Fruit fly (Drosophila melanogaster) whole organism, prepupa: ENCODE data around the gene CG34316.

Experiments used
- Blimp-1 ChIP-seq: fragments of 200-800 bp; sonication (Bioruptor generic); optimal IDR thresholded peaks from 3 replicates; lab custom pipeline; 2017; ENCODE audit warnings: missing biosample characterization, missing genetic modification characterization, mild to moderate bottlenecking, moderate library complexity, missing genetic modification reagents
- CG10669 ChIP-seq: fragments of 200-800 bp; sonication (Bioruptor generic); optimal IDR thresholded peaks from 3 replicates; lab custom pipeline; 2018; ENCODE audit warnings: missing biosample characterization, mild to moderate bottlenecking, missing genetic modification characterization, moderate library complexity
- CG11294 ChIP-seq: fragments of 200-800 bp; sonication (Bioruptor generic); IDR thresholded peaks from 2 replicates; pipeline ENCODE4 v1.3.6; 2022; ENCODE audit warnings: missing biosample characterization, missing genetic modification characterization
- CG11762 ChIP-seq: fragments of 200-800 bp; sonication (Bioruptor generic); optimal IDR thresholded peaks from 3 replicates; lab custom pipeline; 2016; ENCODE audit warnings: missing biosample characterization, missing genetic modification characterization; ENCODE audit not compliant: insufficient read depth
- CG11902 ChIP-seq: fragments of 200-800 bp; sonication (Bioruptor generic); optimal IDR thresholded peaks from 3 replicates; lab custom pipeline; 2016; ENCODE audit warnings: missing biosample characterization, missing genetic modification characterization
- CG15336 ChIP-seq: fragments of 200-800 bp; sonication (Bioruptor generic); IDR thresholded peaks from 2 replicates; pipeline ENCODE4 v1.3.6; 2022; ENCODE audit warnings: missing biosample characterization, missing genetic modification characterization
- CG1621 ChIP-seq: fragments of 200-800 bp; sonication (Bioruptor generic); optimal IDR thresholded peaks from 3 replicates; lab custom pipeline; 2018; ENCODE audit warnings: missing biosample characterization, mild to moderate bottlenecking, missing genetic modification characterization
- CG16779 ChIP-seq: fragments of 200-800 bp; sonication (Bioruptor generic); optimal IDR thresholded peaks from 3 replicates; lab custom pipeline; 2017; ENCODE audit warnings: missing biosample characterization, mild to moderate bottlenecking, missing genetic modification characterization
- CG3032 ChIP-seq: fragments of 200-800 bp; optimal IDR thresholded peaks from 2 replicates; lab custom pipeline; 2019; ENCODE audit warnings: missing biosample characterization, mild to moderate bottlenecking, missing genetic modification characterization, moderate library complexity
- CG32006 ChIP-seq: fragments of 200-800 bp; sonication (Bioruptor generic); optimal IDR thresholded peaks from 3 replicates; lab custom pipeline; 2017; ENCODE audit warnings: missing biosample characterization, mild to moderate bottlenecking, missing genetic modification characterization
- CG34406 ChIP-seq: fragments of 200-800 bp; sonication (Bioruptor generic); optimal IDR thresholded peaks from 3 replicates; lab custom pipeline; 2016; ENCODE audit warnings: missing biosample characterization, missing genetic modification characterization
- CG3919 ChIP-seq: fragments of 200-800 bp; sonication (Bioruptor generic); optimal IDR thresholded peaks from 3 replicates; lab custom pipeline; 2016; ENCODE audit warnings: missing biosample characterization, missing genetic modification characterization
- CG6276 ChIP-seq: fragments of 200-800 bp; sonication (Bioruptor generic); optimal IDR thresholded peaks from 2 replicates; lab custom pipeline; 2017; ENCODE audit warnings: missing biosample characterization, mild to moderate bottlenecking, missing genetic modification characterization
- CG6854 ChIP-seq: fragments of 200-800 bp; sonication (Bioruptor generic); optimal IDR thresholded peaks from 2 replicates; lab custom pipeline; 2017; ENCODE audit warnings: missing biosample characterization, mild to moderate bottlenecking, missing genetic modification characterization
- CG7368 ChIP-seq: fragments of 200-800 bp; sonication (Bioruptor generic); optimal IDR thresholded peaks from 3 replicates; lab custom pipeline; 2016; ENCODE audit warnings: missing biosample characterization, missing genetic modification characterization
- CG8319 ChIP-seq: fragments of 200-800 bp; sonication (Bioruptor generic); optimal IDR thresholded peaks from 3 replicates; lab custom pipeline; 2016; ENCODE audit warnings: missing biosample characterization, missing genetic modification characterization
- CG8632 ChIP-seq: fragments of 200-800 bp; sonication (Bioruptor generic); optimal IDR thresholded peaks from 3 replicates; lab custom pipeline; 2016; ENCODE audit warnings: missing biosample characterization, missing genetic modification characterization
- Eip78C ChIP-seq: fragments of 200-800 bp; sonication (Bioruptor generic); peaks from one replicate; lab custom pipeline; 2016; ENCODE audit warnings: missing biosample characterization, missing genetic modification characterization
- Eip93F ChIP-seq: fragments of 200-800 bp; sonication (Bioruptor generic); optimal IDR thresholded peaks from 2 replicates; lab custom pipeline; 2016; ENCODE audit warnings: missing biosample characterization, mild to moderate bottlenecking, missing genetic modification characterization
- Ets21C ChIP-seq: fragments of 200-800 bp; sonication (Bioruptor generic); optimal IDR thresholded peaks from 3 replicates; lab custom pipeline; 2016; ENCODE audit warnings: missing biosample characterization, missing genetic modification characterization
- Gug ChIP-seq: fragments of 200-800 bp; sonication (Bioruptor generic); IDR thresholded peaks from 2 replicates; pipeline ENCODE4 v1.3.6; 2022; ENCODE audit warnings: missing biosample characterization, missing genetic modification characterization
- Hr38 ChIP-seq: sonication (Bioruptor generic); optimal IDR thresholded peaks from 2 replicates; lab custom pipeline; 2016; ENCODE audit warnings: missing biosample characterization, missing genetic modification characterization
- Lpt ChIP-seq: fragments of 200-800 bp; sonication (Bioruptor generic); optimal IDR thresholded peaks from 3 replicates; lab custom pipeline; 2016; ENCODE audit warnings: missing biosample characterization, missing genetic modification characterization
- Met ChIP-seq: fragments of 200-800 bp; sonication (Bioruptor generic); optimal IDR thresholded peaks from 3 replicates; lab custom pipeline; 2016; ENCODE audit warnings: missing biosample characterization, missing genetic modification characterization
- OdsH ChIP-seq: fragments of 200-800 bp; sonication (Bioruptor generic); optimal IDR thresholded peaks from 3 replicates; lab custom pipeline; 2016; ENCODE audit warnings: missing biosample characterization, missing genetic modification characterization
- Smox ChIP-seq: fragments of 200-800 bp; sonication (Bioruptor generic); optimal IDR thresholded peaks from 3 replicates; lab custom pipeline; 2016; ENCODE audit warnings: missing biosample characterization, missing genetic modification characterization
- Sox14 ChIP-seq: fragments of 200-800 bp; sonication (Bioruptor generic); optimal IDR thresholded peaks from 3 replicates; lab custom pipeline; 2016; ENCODE audit warnings: missing biosample characterization, missing genetic modification characterization
- Sox15 ChIP-seq: fragments of 200-800 bp; sonication (Bioruptor generic); optimal IDR thresholded peaks from 3 replicates; lab custom pipeline; 2016; ENCODE audit warnings: missing biosample characterization, missing genetic modification characterization
- achi ChIP-seq: fragments of 200-800 bp; sonication (Bioruptor generic); optimal IDR thresholded peaks from 3 replicates; lab custom pipeline; 2016; ENCODE audit warnings: missing biosample characterization, missing genetic modification characterization
- acj6 ChIP-seq: fragments of 200-800 bp; sonication (Bioruptor generic); optimal IDR thresholded peaks from 3 replicates; lab custom pipeline; 2016; ENCODE audit warnings: missing biosample characterization, missing genetic modification characterization
- cyc ChIP-seq: fragments of 200-800 bp; sonication (Bioruptor generic); optimal IDR thresholded peaks from 3 replicates; lab custom pipeline; 2016; ENCODE audit warnings: missing biosample characterization, missing genetic modification characterization
- dac ChIP-seq: fragments of 200-800 bp; sonication (Bioruptor generic); optimal IDR thresholded peaks from 2 replicates; lab custom pipeline; 2017; ENCODE audit warnings: missing biosample characterization, mild to moderate bottlenecking, missing genetic modification characterization
- dsx ChIP-seq: fragments of 200-800 bp; optimal IDR thresholded peaks from 3 replicates; lab custom pipeline; 2019; ENCODE audit warnings: missing biosample characterization, mild to moderate bottlenecking, missing genetic modification characterization, moderate library complexity; ENCODE audit not compliant: poor library complexity, severe bottlenecking
- eg ChIP-seq: fragments of 200-800 bp; sonication (Bioruptor generic); IDR thresholded peaks from 3 replicates; pipeline ENCODE4 v1.3.6; 2022; ENCODE audit warnings: missing biosample characterization, missing genetic modification characterization
- esn ChIP-seq: fragments of 200-800 bp; sonication (Bioruptor generic); optimal IDR thresholded peaks from 2 replicates; lab custom pipeline; 2016; ENCODE audit warnings: missing biosample characterization, mild to moderate bottlenecking, missing genetic modification characterization, moderate library complexity
- fd85E ChIP-seq: fragments of 200-800 bp; sonication (Bioruptor generic); optimal IDR thresholded peaks from 3 replicates; lab custom pipeline; 2016; ENCODE audit warnings: missing biosample characterization, missing genetic modification characterization
- fkh ChIP-seq: fragments of 200-800 bp; sonication (Bioruptor generic); optimal IDR thresholded peaks from 3 replicates; lab custom pipeline; 2017; ENCODE audit warnings: missing biosample characterization, mild to moderate bottlenecking, missing genetic modification characterization, moderate library complexity
- lz ChIP-seq: fragments of 200-800 bp; sonication (Bioruptor generic); optimal IDR thresholded peaks from 3 replicates; lab custom pipeline; 2016; ENCODE audit warnings: missing biosample characterization, missing genetic modification characterization
- net ChIP-seq: fragments of 200-800 bp; sonication (Bioruptor generic); optimal IDR thresholded peaks from 3 replicates; lab custom pipeline; 2016; ENCODE audit warnings: missing biosample characterization, missing genetic modification characterization
- salr ChIP-seq, 2 experiments: fragments of 200-800 bp; sonication (Bioruptor generic); optimal IDR thresholded peaks; 3 replicates each; lab custom pipeline; 2016 to 2018; ENCODE audit warnings: missing biosample characterization in 2 of 2, missing genetic modification characterization in 2 of 2, mild to moderate bottlenecking in 1 of 2
- svp ChIP-seq: fragments of 200-800 bp; sonication (Bioruptor generic); peaks from one replicate; lab custom pipeline; 2016; ENCODE audit warnings: missing biosample characterization, missing genetic modification characterization
- topi ChIP-seq: fragments of 200-800 bp; sonication (Bioruptor generic); optimal IDR thresholded peaks from 3 replicates; lab custom pipeline; 2016; ENCODE audit warnings: missing biosample characterization, missing genetic modification characterization
- vri ChIP-seq: fragments of 200-800 bp; sonication (Bioruptor generic); optimal IDR thresholded peaks from 3 replicates; lab custom pipeline; 2016; ENCODE audit warnings: missing biosample characterization, mild to moderate bottlenecking, missing genetic modification characterization

Gene CG34316

DNA sequence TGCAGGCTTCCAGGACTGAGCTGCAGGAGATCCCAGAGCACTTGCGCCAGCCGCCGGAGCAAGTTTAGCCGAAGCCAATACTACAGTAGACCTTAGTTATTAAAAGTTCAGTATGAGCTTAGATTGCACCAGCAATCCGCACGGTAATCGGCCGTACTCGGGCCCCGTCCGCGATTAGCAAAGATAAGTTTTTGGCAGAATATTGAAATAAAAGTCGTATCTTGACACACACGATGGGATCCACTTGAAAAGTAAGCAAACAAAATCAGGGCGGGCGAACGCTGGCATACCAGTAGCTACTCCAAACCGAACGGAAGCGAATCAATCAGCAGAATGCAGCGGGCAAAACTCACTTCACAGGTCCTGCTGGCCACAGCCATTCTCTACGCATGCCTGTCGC is at the start of gene CG34316:
TSS of gene CG34316 (plus strand) at position 301 of the 400 bp plus-strand sequence.
- TF ChIP-seq Hr38 (GFP tag; lab: Kevin White, UChicago) (no peak), CG6276 (no peak), CG11294 (GFP tag; lab: Robert Waterston, UW) (no peak), fkh (GFP tag; lab: Kevin White, UChicago) (no peak), Lpt (no peak)

- TF ChIP-seq CG11294 (GFP tag; lab: Robert Waterston, UW) (no peak), CG11902 (GFP tag; lab: Kevin White, UChicago) (no peak), CG3032 (no peak), Sox14 (GFP tag; lab: Kevin White, UChicago) (no peak), CG15336 (GFP tag; lab: Robert Waterston, UW) (no peak), CG6276 (no peak), salr (GFP tag; optimal IDR thresholded peaks at IDR 0.05; lab: Kevin White, UChicago) (no peak), OdsH (GFP tag; lab: Kevin White, UChicago) (no peak), fd85E (GFP tag; lab: Kevin White, UChicago) (no peak), CG10669 (GFP tag; lab: Kevin White, UChicago) (no peak), Met (no peak), lz (GFP tag; lab: Kevin White, UChicago) (no peak), Blimp-1 (GFP tag; lab: Kevin White, UChicago) (no peak), CG34406 (no peak), svp (GFP tag; lab: Kevin White, UChicago) (no peak), Smox (GFP tag; lab: Kevin White, UChicago) (no peak), vri (GFP tag; lab: Kevin White, UChicago) (no peak), net (GFP tag; lab: Kevin White, UChicago) (no peak), cyc (GFP tag; lab: Kevin White, UChicago) (no peak), CG7368 (GFP tag; lab: Kevin White, UChicago) (no peak)
- TF ChIP-seq, all 60 proteins: peak for 0
These were observed 48.9 kb upstream of the CG34316 start, which contains the start of gene Mf for dm6 chr3R:15181467-15181866. Gene Mf, minus strand, starts transcription at chr3R:15181510.

DNA sequence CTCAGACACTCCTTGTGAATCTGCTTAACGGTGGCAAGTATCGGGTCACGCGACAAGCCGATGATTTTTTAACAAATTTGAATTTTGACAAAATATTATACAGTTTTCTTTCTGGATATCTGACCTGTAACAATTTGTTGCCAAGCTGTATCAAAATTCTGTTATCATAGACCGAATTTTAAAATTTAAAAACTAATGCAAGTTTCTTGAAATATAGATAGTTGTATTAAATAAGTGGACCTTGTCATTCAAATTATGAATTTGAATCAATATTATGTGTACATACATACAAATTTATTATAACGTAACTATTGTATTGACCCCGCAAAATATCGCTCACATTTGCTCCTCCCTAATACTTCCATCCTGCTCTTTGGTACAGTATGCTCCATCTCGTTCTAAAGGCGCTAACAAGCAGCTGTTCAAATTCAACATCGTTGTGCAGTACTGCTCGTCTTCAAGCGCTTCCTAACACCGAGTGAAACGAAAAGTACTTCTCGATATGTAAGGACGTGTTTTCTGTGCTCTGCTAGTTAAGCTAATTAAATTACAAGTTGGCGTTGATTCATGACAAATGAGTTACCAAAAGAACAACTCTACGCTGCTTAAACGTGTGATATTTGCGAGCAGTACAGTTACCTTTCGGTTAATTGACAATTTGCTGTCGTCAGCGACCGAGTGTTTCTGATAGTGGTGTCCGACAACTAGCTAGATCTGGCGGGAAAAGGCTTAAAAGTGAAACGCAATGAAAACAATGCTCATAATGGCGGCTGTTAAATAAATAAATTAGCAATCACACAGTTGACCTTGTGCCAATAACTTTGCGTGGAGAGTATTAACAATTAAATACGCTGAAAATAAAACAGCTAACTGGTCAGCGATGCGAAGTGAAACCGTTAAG is 34.0 kb upstream of the CG34316 start, which contains the start of the genes Kpc1 and CG42542:
TSS of gene Kpc1 (minus strand) at position 77 of the 901 bp plus-strand sequence.
TSS of gene CG42542 (plus strand) at position 465 of the 901 bp plus-strand sequence.
- TF ChIP-seq Hr38 (GFP tag; lab: Kevin White, UChicago): no peak
- TF ChIP-seq CG11762 (GFP tag; lab: Kevin White, UChicago): peak; percentile 25
- no peak for TF ChIP-seq dac
- TF ChIP-seq CG6276: no peak
- peak; percentile 57 for TF ChIP-seq Sox15 (GFP tag; lab: Kevin White, UChicago)
- peak; percentile 72 for TF ChIP-seq CG32006 (GFP tag; lab: Kevin White, UChicago)
- TF ChIP-seq CG6854: no peak
- peak; percentile 32 for TF ChIP-seq Eip93F (GFP tag; lab: Kevin White, UChicago)
- TF ChIP-seq fkh (GFP tag; lab: Kevin White, UChicago): peak; percentile 62
- TF ChIP-seq fd85E (GFP tag; lab: Kevin White, UChicago): no peak
- TF ChIP-seq CG1621 (tag; lab: Kevin White, UChicago): peak; percentile 3
- peak; percentile 75 for TF ChIP-seq Ets21C (GFP tag; lab: Kevin White, UChicago)
- TF ChIP-seq cyc (GFP tag; lab: Kevin White, UChicago): peak; percentile 71
- peak; percentile 71 for TF ChIP-seq achi
- peak; percentile 73 for TF ChIP-seq CG3919 (GFP tag; lab: Kevin White, UChicago)
- peak; percentile 74 for TF ChIP-seq topi
- TF ChIP-seq Sox14 (GFP tag; lab: Kevin White, UChicago): peak; percentile 69
- peak; percentile 79 for TF ChIP-seq acj6 (GFP tag; lab: Kevin White, UChicago)
- TF ChIP-seq CG15336 (GFP tag; lab: Robert Waterston, UW): 0 out of 2 replicates have a peak, but pooled peaks have one; percentile 8
- peak; percentile 13; the same call in 1 of the 2 replicates for TF ChIP-seq Gug
- peak; percentile 36 to 53 for TF ChIP-seq salr (GFP tag; optimal IDR thresholded peaks at IDR 0.05; lab: Kevin White, UChicago)
- no peak for TF ChIP-seq CG11294 (GFP tag; lab: Robert Waterston, UW)
- peak; percentile 47 for TF ChIP-seq Lpt
- peak; percentile 81 for TF ChIP-seq Met
- TF ChIP-seq eg: peak; percentile 65; the same call in 2 of the 3 replicates
- no peak for TF ChIP-seq CG10669 (GFP tag; lab: Kevin White, UChicago)
- no peak for TF ChIP-seq dsx (GFP tag; lab: Kevin White, UChicago)
- TF ChIP-seq CG11902 (GFP tag; lab: Kevin White, UChicago): peak; percentile 42
- TF ChIP-seq CG8319: peak; percentile 31
- TF ChIP-seq net (GFP tag; lab: Kevin White, UChicago): peak; percentile 54
- peak; percentile 86 for TF ChIP-seq Blimp-1 (GFP tag; lab: Kevin White, UChicago)
- TF ChIP-seq esn (GFP tag; lab: Kevin White, UChicago): peak; percentile 80
- TF ChIP-seq OdsH (GFP tag; lab: Kevin White, UChicago): peak; percentile 54
- TF ChIP-seq CG16779 (tag; lab: Kevin White, UChicago): no peak
- TF ChIP-seq CG8632 (GFP tag; lab: Kevin White, UChicago): peak; percentile 62
- TF ChIP-seq Eip78C (GFP tag; lab: Kevin White, UChicago): peak; percentile 59
